Worm (Caenorhabditis elegans) whole organism, mixed stage, embryonic: ENCODE measurements around the gene eif-2D.

Source experiments
- blmp-1 ChIP-seq: fragments of 150-350 bp; optimal IDR thresholded peaks from 2 replicates; lab custom pipeline; 2014; ENCODE audit warnings: missing biosample characterization, missing genetic modification characterization
- ceh-43 ChIP-seq: fragments of 200-800 bp; sonication (Bioruptor generic); optimal IDR thresholded peaks from 2 replicates; lab custom pipeline; 2018; ENCODE audit warnings: mild to moderate bottlenecking, missing genetic modification characterization, moderate library complexity, missing compliant biosample characterization
- ceh-83 ChIP-seq: fragments of 200-800 bp; sonication (Bioruptor generic); optimal IDR thresholded peaks from 2 replicates; lab custom pipeline; 2018; ENCODE audit warnings: mild to moderate bottlenecking, missing genetic modification characterization, missing compliant biosample characterization
- lin-13 ChIP-seq: fragments of 150-350 bp; optimal IDR thresholded peaks from 2 replicates; lab custom pipeline; 2014; ENCODE audit warnings: missing biosample characterization, missing genetic modification characterization
- lsy-2 ChIP-seq: fragments of 150-350 bp; optimal IDR thresholded peaks from 2 replicates; lab custom pipeline; 2014; ENCODE audit warnings: missing biosample characterization, missing genetic modification characterization
- nhr-12 ChIP-seq: fragments of 150-350 bp; optimal IDR thresholded peaks from 2 replicates; lab custom pipeline; 2014; ENCODE audit warnings: missing biosample characterization, missing genetic modification characterization
- nhr-237 ChIP-seq: fragments of 150-350 bp; optimal IDR thresholded peaks from 2 replicates; lab custom pipeline; 2014; ENCODE audit warnings: missing biosample characterization, missing genetic modification characterization
- nhr-28 ChIP-seq: fragments of 150-350 bp; optimal IDR thresholded peaks from 2 replicates; lab custom pipeline; 2014; ENCODE audit warnings: missing biosample characterization, missing genetic modification characterization
- pha-4 ChIP-seq: fragments of 150-350 bp; optimal IDR thresholded peaks from 2 replicates; lab custom pipeline; 2018; ENCODE audit warnings: missing biosample characterization, missing genetic modification reagents, missing genetic modification characterization
- snpc-4 ChIP-seq: fragments of 150-350 bp; optimal IDR thresholded peaks from 2 replicates; lab custom pipeline; 2014; ENCODE audit warnings: missing biosample characterization, missing genetic modification characterization
- sptf-1 ChIP-seq: sonication (generic microtip); optimal IDR thresholded peaks from 2 replicates; lab custom pipeline; 2017; ENCODE audit warnings: mild to moderate bottlenecking, missing genetic modification characterization, moderate library complexity, missing compliant biosample characterization
- unc-39 ChIP-seq: fragments of 150-350 bp; optimal IDR thresholded peaks from 2 replicates; lab custom pipeline; 2014; ENCODE audit warnings: missing biosample characterization, missing genetic modification characterization
- zip-8 ChIP-seq: fragments of 150-350 bp; optimal IDR thresholded peaks from 2 replicates; lab custom pipeline; 2014; ENCODE audit warnings: missing biosample characterization, missing genetic modification characterization

ce11 chrII:5738795-5739194 lies 47.3 kb downstream of the eif-2D start, which contains the start of gene hlh-14:
- no peak for TF ChIP-seq snpc-4 (tag; lab: Kevin White, UChicago)
- TF ChIP-seq ceh-83 (GFP tag; lab: Kevin White, UChicago) = no peak
- TF ChIP-seq lin-13 (tag; lab: Kevin White, UChicago) = no peak
- no peak for TF ChIP-seq lsy-2 (tag; lab: Kevin White, UChicago)
- no peak for TF ChIP-seq nhr-28
- no peak for TF ChIP-seq zip-8 (tag; lab: Kevin White, UChicago)
- no peak for TF ChIP-seq nhr-237
- TF ChIP-seq unc-39 (tag; lab: Kevin White, UChicago) = no peak
- no peak for TF ChIP-seq sptf-1 (tag; lab: Kevin White, UChicago)
- no peak for TF ChIP-seq nhr-12
- no peak for TF ChIP-seq pha-4 (tag; lab: Kevin White, UChicago)
- no peak for TF ChIP-seq blmp-1
- no peak for TF ChIP-seq ceh-43 (GFP tag; lab: Kevin White, UChicago)
